Worm (Caenorhabditis elegans): ENCODE data around the gene T05A8.3.

DNA sequence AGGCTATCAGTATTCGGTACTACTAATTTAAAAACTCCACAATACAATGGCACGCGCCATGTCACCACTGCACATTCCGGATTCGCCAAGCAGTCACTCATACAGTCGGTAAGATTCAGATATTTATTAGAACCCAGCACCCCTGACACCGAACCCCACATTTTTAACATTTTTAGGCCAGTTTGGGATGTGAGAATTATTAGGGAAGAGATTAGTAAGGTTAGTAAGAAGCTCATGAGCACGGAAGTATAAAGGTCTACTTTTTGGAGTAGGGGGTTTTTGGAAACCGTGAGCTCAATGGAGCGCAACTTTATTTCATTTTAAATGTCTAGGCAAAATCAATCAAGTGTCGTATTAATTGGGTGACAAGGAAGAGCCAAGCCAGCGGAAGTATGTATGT, 40.7 kb upstream of the T05A8.3 start, which contains the start of gene F29A7.8:
- TF ChIP-seq peb-1 (tag; optimal IDR thresholded peaks at IDR 0.05) = no peak
- no peak for TF ChIP-seq dmd-4 (tag; optimal IDR thresholded peaks at IDR 0.05)
- no peak for TF ChIP-seq nhr-10 (tag; optimal IDR thresholded peaks at IDR 0.05)
- TF ChIP-seq nhr-25 (tag; optimal IDR thresholded peaks at IDR 0.05) = no peak
